Fruit fly (Drosophila melanogaster): Measurements from ENCODE around the gene Tom70.

DNA sequence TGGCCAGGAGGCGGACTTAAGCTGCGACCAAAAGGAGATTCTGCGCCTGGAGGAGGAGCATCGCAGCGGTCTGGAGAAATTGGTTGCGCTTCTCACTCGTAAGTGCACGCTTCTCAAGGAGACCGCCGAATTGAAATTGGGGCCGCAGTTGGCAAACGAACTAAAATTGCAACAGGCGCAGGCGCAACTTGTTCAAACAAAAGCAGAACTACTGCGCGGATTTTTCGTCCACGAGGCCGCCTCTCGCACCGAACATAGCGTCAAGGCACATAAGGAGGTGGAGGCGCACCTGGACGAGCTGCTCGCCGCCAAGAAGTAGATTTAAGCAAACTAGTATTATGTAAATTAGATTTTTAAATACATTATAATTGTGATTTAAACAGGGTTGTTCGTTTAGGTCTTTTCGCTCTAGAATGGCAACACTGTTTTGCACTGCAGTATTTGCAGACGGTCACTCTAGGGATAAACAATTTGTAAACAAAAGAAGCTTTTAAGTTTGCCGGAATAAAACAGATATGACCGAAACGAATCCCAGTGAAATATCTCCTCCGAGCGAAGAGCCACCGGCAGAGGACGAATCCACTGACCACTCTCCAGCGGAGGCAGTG is 47.7 kb downstream of the Tom70 start, which contains the start of gene escl:
- TF ChIP-seq Dll (optimal IDR thresholded peaks at IDR 0.05) (no peak), psq (optimal IDR thresholded peaks at IDR 0.05) (no peak), usp (GFP tag; optimal IDR thresholded peaks at IDR 0.05) (no peak), pan (optimal IDR thresholded peaks at IDR 0.05) (no peak), CG8478 (optimal IDR thresholded peaks at IDR 0.05) (no peak)
